Fruit fly (Drosophila melanogaster) whole organism: ENCODE data around the gene PolE2.

Experiments
- EcR ChIP-seq, 2 experiments: fragments of >200 bp; optimal IDR thresholded peaks; 2 replicates each; lab custom pipeline; 2017; ENCODE audit warnings: missing biosample characterization in 2 of 2, missing genetic modification characterization in 2 of 2, missing genetic modification reagents in 2 of 2
- pan ChIP-seq: fragments of >200 bp; optimal IDR thresholded peaks from 2 replicates; lab custom pipeline; 2017
- psq ChIP-seq: fragments of >200 bp; optimal IDR thresholded peaks from 2 replicates; lab custom pipeline; 2017

- TF ChIP-seq psq (no peak), EcR (GFP tag; optimal IDR thresholded peaks at IDR 0.05; lab: Kevin White, UChicago) (no peak), pan (lab: Kevin White, UChicago) (no peak)
These were observed 30.3 kb upstream of the PolE2 start for dm6 chr3L:5927536-5927935.
